Fruit fly (Drosophila melanogaster) whole organism, embryonic: ENCODE results near the gene mRpL20.

Experiments used
- Abd-B ChIP-seq: fragments of 200-800 bp; sonication (Bioruptor generic); optimal IDR thresholded peaks from 2 replicates; lab custom pipeline; 2018; ENCODE audit warnings: missing biosample characterization, mild to moderate bottlenecking, missing genetic modification characterization, moderate library complexity
- Ada2b ChIP-seq: fragments of 200-800 bp; sonication (Bioruptor generic); IDR thresholded peaks from 2 replicates; pipeline ENCODE4 v1.3.6; 2022; ENCODE audit warnings: missing biosample characterization, missing genetic modification characterization
- CG11093 ChIP-seq: fragments of 200-800 bp; sonication (Bioruptor generic); IDR thresholded peaks from 3 replicates; pipeline ENCODE4 v1.3.6; 2022; ENCODE audit warnings: missing biosample characterization, missing genetic modification characterization
- CG12155 ChIP-seq: fragments of 200-800 bp; sonication (Bioruptor generic); optimal IDR thresholded peaks from 3 replicates; lab custom pipeline; 2016; ENCODE audit warnings: missing biosample characterization, missing genetic modification characterization
- CG12299 ChIP-seq: fragments of 200-800 bp; sonication (Bioruptor generic); optimal IDR thresholded peaks from 2 replicates; lab custom pipeline; 2018; ENCODE audit warnings: missing biosample characterization, mild to moderate bottlenecking, missing genetic modification characterization
- CG13894 ChIP-seq: fragments of 200-800 bp; sonication (Bioruptor generic); optimal IDR thresholded peaks from 3 replicates; lab custom pipeline; 2018; ENCODE audit warnings: missing biosample characterization, mild to moderate bottlenecking, missing genetic modification characterization, moderate library complexity
- CG16813 ChIP-seq: fragments of 200-800 bp; sonication (Bioruptor generic); IDR thresholded peaks from 3 replicates; pipeline ENCODE4 v1.3.6; 2022; ENCODE audit warnings: missing biosample characterization, missing genetic modification characterization; ENCODE audit not compliant: partially characterized antibody
- CG17912 ChIP-seq: fragments of 200-800 bp; sonication (Bioruptor generic); optimal IDR thresholded peaks from 2 replicates; lab custom pipeline; 2018; ENCODE audit warnings: missing biosample characterization, mild to moderate bottlenecking, missing genetic modification characterization
- CG18764 ChIP-seq: fragments of 200-800 bp; sonication (Bioruptor generic); optimal IDR thresholded peaks from 3 replicates; lab custom pipeline; 2016; ENCODE audit warnings: missing biosample characterization, missing genetic modification characterization
- CG2199 ChIP-seq: fragments of 200-800 bp; sonication (Bioruptor generic); IDR thresholded peaks from 3 replicates; pipeline ENCODE4 v1.3.6; 2022; ENCODE audit warnings: missing biosample characterization, missing genetic modification characterization
- CG2889 ChIP-seq: fragments of 200-800 bp; sonication (Bioruptor generic); IDR thresholded peaks from 3 replicates; pipeline ENCODE4 v1.3.6; 2022; ENCODE audit warnings: missing biosample characterization, missing genetic modification characterization
- CG32772 ChIP-seq: fragments of 200-800 bp; sonication (Bioruptor generic); IDR thresholded peaks from 2 replicates; pipeline ENCODE4 v1.3.6; 2022; ENCODE audit warnings: missing biosample characterization, missing genetic modification characterization
- CG3281 ChIP-seq: fragments of 200-800 bp; sonication (Bioruptor generic); optimal IDR thresholded peaks from 3 replicates; lab custom pipeline; 2017; ENCODE audit warnings: missing biosample characterization, mild to moderate bottlenecking, missing genetic modification characterization
- CG33557 ChIP-seq: fragments of 200-800 bp; sonication (Bioruptor generic); optimal IDR thresholded peaks from 2 replicates; lab custom pipeline; 2019; ENCODE audit warnings: missing biosample characterization, mild to moderate bottlenecking, missing genetic modification characterization, moderate library complexity
- CG42726 ChIP-seq: fragments of 200-800 bp; sonication (Bioruptor generic); IDR thresholded peaks from 2 replicates; pipeline ENCODE4 v1.3.6; 2022; ENCODE audit warnings: missing biosample characterization, missing genetic modification characterization; ENCODE audit not compliant: partially characterized antibody
- CG4424 ChIP-seq: fragments of 200-800 bp; sonication (Bioruptor generic); optimal IDR thresholded peaks from 3 replicates; lab custom pipeline; 2016; ENCODE audit warnings: missing biosample characterization, missing genetic modification characterization
- CG6272 ChIP-seq: fragments of 200-800 bp; sonication (Bioruptor generic); IDR thresholded peaks from 2 replicates; pipeline ENCODE4 v1.3.6; 2022; ENCODE audit warnings: missing biosample characterization, missing genetic modification characterization
- CG9932 ChIP-seq: fragments of 200-800 bp; sonication (Bioruptor generic); IDR thresholded peaks from 2 replicates; pipeline ENCODE4 v1.3.6; 2022; ENCODE audit warnings: missing biosample characterization, missing genetic modification characterization
- CoRest ChIP-seq: fragments of 200-800 bp; sonication (Bioruptor generic); optimal IDR thresholded peaks from 3 replicates; lab custom pipeline; 2018; ENCODE audit warnings: missing biosample characterization, mild to moderate bottlenecking, missing genetic modification characterization, moderate library complexity
- D19B ChIP-seq: fragments of 200-800 bp; sonication (Bioruptor generic); optimal IDR thresholded peaks from 2 replicates; lab custom pipeline; 2017; ENCODE audit warnings: missing biosample characterization, mild to moderate bottlenecking, missing genetic modification characterization
- Deaf1 ChIP-seq: fragments of 200-800 bp; optimal IDR thresholded peaks from 3 replicates; lab custom pipeline; 2019; ENCODE audit warnings: missing biosample characterization, mild to moderate bottlenecking, missing genetic modification characterization, moderate library complexity
- E2f1 ChIP-seq: fragments of 200-800 bp; sonication (Bioruptor generic); IDR thresholded peaks from 2 replicates; pipeline ENCODE4 v1.3.6; 2022; ENCODE audit warnings: missing biosample characterization, missing genetic modification characterization
- Hand ChIP-seq: fragments of 200-800 bp; sonication (Bioruptor generic); optimal IDR thresholded peaks from 2 replicates; lab custom pipeline; 2017; ENCODE audit warnings: mild to moderate bottlenecking, missing biosample characterization, missing genetic modification reagents, missing genetic modification characterization
- Oli ChIP-seq: fragments of 200-800 bp; sonication (Bioruptor generic); optimal IDR thresholded peaks from 2 replicates; lab custom pipeline; 2018; ENCODE audit warnings: missing biosample characterization, mild to moderate bottlenecking, missing genetic modification characterization, moderate library complexity
- Pdp1 ChIP-seq, 2 experiments: fragments of 200-800 bp; sonication (Bioruptor generic); optimal IDR thresholded peaks; 3 replicates each; lab custom pipeline; 2016; ENCODE audit warnings: missing biosample characterization in 2 of 2, missing genetic modification characterization in 2 of 2, mild to moderate bottlenecking in 1 of 2, moderate library complexity in 1 of 2
- Side ChIP-seq: fragments of 200-800 bp; sonication (Bioruptor generic); optimal IDR thresholded peaks from 2 replicates; lab custom pipeline; 2016; ENCODE audit warnings: missing biosample characterization, missing genetic modification characterization
- ab ChIP-seq: fragments of 200-800 bp; sonication (Bioruptor generic); optimal IDR thresholded peaks from 2 replicates; lab custom pipeline; 2016; ENCODE audit warnings: missing biosample characterization, missing genetic modification characterization
- al ChIP-seq: fragments of 200-800 bp; sonication (Bioruptor generic); IDR thresholded peaks from 2 replicates; pipeline ENCODE4 v1.3.6; 2022; ENCODE audit warnings: missing biosample characterization, missing genetic modification characterization
- bigmax ChIP-seq: fragments of 200-800 bp; sonication (Bioruptor generic); optimal IDR thresholded peaks from 2 replicates; lab custom pipeline; 2018; ENCODE audit warnings: missing biosample characterization, mild to moderate bottlenecking, missing genetic modification characterization
- chif ChIP-seq, 2 experiments: fragments of 200-800 bp; sonication (Bioruptor generic); optimal IDR thresholded peaks; 3 replicates each; lab custom pipeline; 2016; ENCODE audit warnings: missing biosample characterization in 2 of 2, missing genetic modification characterization in 2 of 2
- chinmo ChIP-seq: fragments of 200-800 bp; sonication (Bioruptor generic); IDR thresholded peaks from 4 replicates; pipeline ENCODE4 v1.3.6; 2022; ENCODE audit warnings: missing biosample characterization, missing genetic modification characterization; ENCODE audit not compliant: partially characterized antibody
- da ChIP-seq: fragments of 200-800 bp; sonication (Bioruptor generic); optimal IDR thresholded peaks from 2 replicates; lab custom pipeline; 2016; ENCODE audit warnings: missing biosample characterization, missing genetic modification characterization
- fd64A ChIP-seq: fragments of 200-800 bp; sonication (Bioruptor generic); optimal IDR thresholded peaks from 3 replicates; lab custom pipeline; 2018; ENCODE audit warnings: missing biosample characterization, mild to moderate bottlenecking, missing genetic modification characterization
- gem ChIP-seq: fragments of 200-800 bp; sonication (Bioruptor generic); optimal IDR thresholded peaks from 2 replicates; lab custom pipeline; 2019; ENCODE audit warnings: missing biosample characterization, mild to moderate bottlenecking, missing genetic modification characterization, moderate library complexity
- grau ChIP-seq: fragments of 200-800 bp; optimal IDR thresholded peaks from 3 replicates; lab custom pipeline; 2019; ENCODE audit warnings: missing biosample characterization, mild to moderate bottlenecking, missing genetic modification characterization, moderate library complexity
- hth ChIP-seq: fragments of >200 bp; optimal IDR thresholded peaks from 2 replicates; lab custom pipeline; 2017; ENCODE audit warnings: inconsistent platforms
- kah ChIP-seq: fragments of 200-800 bp; sonication (Bioruptor generic); optimal IDR thresholded peaks from 2 replicates; lab custom pipeline; 2018; ENCODE audit warnings: missing biosample characterization, mild to moderate bottlenecking, missing genetic modification characterization
- nerfin-1 ChIP-seq: fragments of 200-800 bp; sonication (Bioruptor generic); optimal IDR thresholded peaks from 3 replicates; lab custom pipeline; 2019; ENCODE audit warnings: missing biosample characterization, mild to moderate bottlenecking, missing genetic modification characterization, moderate library complexity
- otp ChIP-seq: fragments of 200-800 bp; sonication (Bioruptor generic); IDR thresholded peaks from 3 replicates; pipeline ENCODE4, ENCODE4 v1.3.6; 2022; ENCODE audit warnings: missing biosample characterization, missing genetic modification characterization
- pum ChIP-seq: fragments of 200-800 bp; sonication (Bioruptor generic); optimal IDR thresholded peaks from 2 replicates; lab custom pipeline; 2016; ENCODE audit warnings: missing biosample characterization, missing genetic modification characterization
- scrt ChIP-seq: fragments of 200-800 bp; sonication (Bioruptor generic); optimal IDR thresholded peaks from 2 replicates; lab custom pipeline; 2018; ENCODE audit warnings: missing biosample characterization, mild to moderate bottlenecking, missing genetic modification characterization, moderate library complexity
- sens-2 ChIP-seq: fragments of 200-800 bp; sonication (Bioruptor generic); IDR thresholded peaks from 2 replicates; pipeline ENCODE4 v1.3.6; 2022; ENCODE audit warnings: missing biosample characterization, missing genetic modification characterization
- tll ChIP-seq, 2 experiments: fragments of 200-800 bp in 1 of 2; fragments of >200 bp in 1 of 2; sonication (Bioruptor generic) in 1 of 2; optimal IDR thresholded peaks; 2 replicates each; lab custom pipeline; 2017 to 2019; ENCODE audit warnings: missing biosample characterization in 2 of 2, missing genetic modification characterization in 2 of 2, mild to moderate bottlenecking in 1 of 2, moderate library complexity in 1 of 2
- tna ChIP-seq: fragments of 200-800 bp; sonication (Bioruptor generic); IDR thresholded peaks from 2 replicates; pipeline ENCODE4 v1.3.6; 2022; ENCODE audit warnings: missing biosample characterization, missing genetic modification characterization; ENCODE audit not compliant: partially characterized antibody
- wek ChIP-seq: fragments of 200-800 bp; sonication (Bioruptor generic); optimal IDR thresholded peaks from 3 replicates; lab custom pipeline; 2018; ENCODE audit warnings: missing biosample characterization, mild to moderate bottlenecking, missing genetic modification characterization, moderate library complexity
- wor ChIP-seq: fragments of 200-800 bp; sonication (Bioruptor generic); IDR thresholded peaks from 2 replicates; pipeline ENCODE4 v1.3.6; 2022; ENCODE audit warnings: missing biosample characterization, missing genetic modification characterization
- zen2 ChIP-seq: fragments of 200-800 bp; sonication (Bioruptor generic); IDR thresholded peaks from 3 replicates; pipeline ENCODE4 v1.3.6; 2022; ENCODE audit warnings: missing biosample characterization, missing genetic modification characterization; ENCODE audit not compliant: partially characterized antibody
- zf30C ChIP-seq: fragments of 200-800 bp; sonication (Bioruptor generic); optimal IDR thresholded peaks from 3 replicates; lab custom pipeline; 2018; ENCODE audit warnings: missing biosample characterization, mild to moderate bottlenecking, missing genetic modification characterization

Gene mRpL20

dm6 chr3L:13041292-13042067 is 23.8 kb upstream of the mRpL20 start, which contains the start of gene RpS4 (continued):
- TF ChIP-seq CG13894 (tag; lab: Kevin White, UChicago) (peak; percentile 88), chinmo (GFP tag; lab: Robert Waterston, UW) (no peak), CG17912 (GFP tag; lab: Kevin White, UChicago) (peak; percentile 98), Pdp1 (GFP tag; optimal IDR thresholded peaks at IDR 0.05; lab: Kevin White, UChicago) (peak; percentile 75 to 87), al (GFP tag; lab: Robert Waterston, UW) (peak; percentile 67), pum (peak; percentile 68), CG18764 (GFP tag; lab: Kevin White, UChicago) (peak; percentile 69), grau (tag; lab: Kevin White, UChicago) (peak; percentile 76), zen2 (GFP tag; lab: Robert Waterston, UW) (no peak), nerfin-1 (peak; percentile 80), Ada2b (peak; percentile 53), CG11093 (GFP tag; lab: Robert Waterston, UW) (peak; percentile 49; the same call in 2 of the 3 replicates), CG2199 (GFP tag; lab: Robert Waterston, UW) (peak; percentile 86; the same call in 2 of the 3 replicates), CG6272 (GFP tag; lab: Robert Waterston, UW) (peak; percentile 76), bigmax (GFP tag; lab: Kevin White, UChicago) (peak; percentile 87), D19B (GFP tag; lab: Kevin White, UChicago) (peak; percentile 72), scrt (peak; percentile 92), Side (GFP tag; lab: Kevin White, UChicago) (peak; percentile 90), tll (GFP tag; optimal IDR thresholded peaks at IDR 0.05; lab: Kevin White, UChicago) (peak; percentile 32 to 33), Abd-B (peak; percentile 86), CG42726 (GFP tag; lab: Robert Waterston, UW) (peak; percentile 62), CG12155 (peak; percentile 62), CG12299 (peak; percentile 85), da (GFP tag; lab: Kevin White, UChicago) (peak; percentile 82), CG16813 (GFP tag; lab: Robert Waterston, UW) (peak; percentile 51), Deaf1 (tag; lab: Kevin White, UChicago) (peak; percentile 44), zf30C (GFP tag; lab: Kevin White, UChicago) (peak; percentile 76), CG33557 (GFP tag; lab: Kevin White, UChicago) (peak; percentile 90), tna (GFP tag; lab: Robert Waterston, UW) (peak; percentile 16; the same call in 1 of the 2 replicates), Oli (peak; percentile 64), hth (lab: Kevin White, UChicago) (no peak), kah (GFP tag; lab: Kevin White, UChicago) (peak; percentile 91), CG9932 (GFP tag; lab: Robert Waterston, UW) (peak; percentile 92), CG4424 (GFP tag; lab: Kevin White, UChicago) (peak; percentile 80), chif (GFP tag; optimal IDR thresholded peaks at IDR 0.05; lab: Kevin White, UChicago) (peak; percentile 76 to 77), fd64A (GFP tag; lab: Kevin White, UChicago) (peak; percentile 95), CG2889 (GFP tag; lab: Robert Waterston, UW) (peak; percentile 63; the same call in 2 of the 3 replicates), wek (GFP tag; lab: Kevin White, UChicago) (peak; percentile 99), CG3281 (GFP tag; lab: Kevin White, UChicago) (peak; percentile 95), Hand (peak; percentile 95), CG32772 (GFP tag; lab: Robert Waterston, UW) (peak; percentile 70), wor (GFP tag; lab: Robert Waterston, UW) (no peak), otp (peak; percentile 92), CoRest (tag; lab: Kevin White, UChicago) (peak; percentile 74), gem (tag; lab: Kevin White, UChicago) (peak; percentile 50), E2f1 (GFP tag; lab: Robert Waterston, UW) (peak; percentile 84), ab (GFP tag; lab: Kevin White, UChicago) (peak; percentile 60), sens-2 (GFP tag; lab: Robert Waterston, UW) (peak; percentile 92)
